Worm (Caenorhabditis elegans) whole organism, L3 larva: ENCODE data around the gene W02G9.3.
A peak's percentile ranks its signal among the peaks of the same experiment; 100 is the strongest.

ENCODE experiments used
- ZK546.5 ChIP-seq: sonication (generic microtip); optimal IDR thresholded peaks from 2 replicates; lab custom pipeline; 2017; ENCODE audit warnings: missing biosample characterization, missing genetic modification characterization
- ama-1 ChIP-seq: fragments of 150-350 bp; optimal IDR thresholded peaks from 2 replicates; lab custom pipeline; 2018
- ceh-28 ChIP-seq: fragments of 150-350 bp; optimal IDR thresholded peaks from 2 replicates; lab custom pipeline; 2014; ENCODE audit warnings: missing biosample characterization, missing genetic modification reagents, missing genetic modification characterization
- ceh-82 ChIP-seq: fragments of 150-350 bp; optimal IDR thresholded peaks from 2 replicates; lab custom pipeline; 2014; ENCODE audit warnings: missing biosample characterization, missing genetic modification characterization
- ceh-9 ChIP-seq: sonication (generic microtip); optimal IDR thresholded peaks from 2 replicates; lab custom pipeline; 2018; ENCODE audit warnings: missing biosample characterization, missing genetic modification characterization
- daf-12 ChIP-seq: fragments of 150-350 bp; optimal IDR thresholded peaks from 2 replicates; lab custom pipeline; 2014; ENCODE audit warnings: missing biosample characterization, missing genetic modification reagents, missing genetic modification characterization
- egl-5 ChIP-seq: fragments of 150-350 bp; optimal IDR thresholded peaks from 2 replicates; lab custom pipeline; 2017; ENCODE audit warnings: missing biosample characterization, missing genetic modification reagents, missing genetic modification characterization, inconsistent platforms
- elt-2 ChIP-seq: sonication (generic microtip); optimal IDR thresholded peaks from 2 replicates; lab custom pipeline; 2016; ENCODE audit warnings: missing genetic modification reagents, mild to moderate bottlenecking, missing genetic modification characterization, missing compliant biosample characterization
- elt-3 ChIP-seq, 3 experiments: fragments of 150-350 bp in 1 of 3; sonication (generic microtip) in 2 of 3; optimal IDR thresholded peaks; 2 replicates in 2 of 3; 4 replicates in 1 of 3; lab custom pipeline; 2014 to 2017; ENCODE audit warnings: missing biosample characterization in 3 of 3, missing genetic modification characterization in 3 of 3
- eor-1 ChIP-seq, 2 experiments: fragments of 150-350 bp; optimal IDR thresholded peaks; 2 replicates each; lab custom pipeline; 2014 to 2018; ENCODE audit warnings: missing biosample characterization in 2 of 2, missing genetic modification characterization in 2 of 2
- fkh-2 ChIP-seq: fragments of 150-350 bp; optimal IDR thresholded peaks from 2 replicates; lab custom pipeline; 2014; ENCODE audit warnings: missing biosample characterization, missing genetic modification reagents, missing genetic modification characterization
- hmg-11 ChIP-seq: sonication (generic microtip); optimal IDR thresholded peaks from 2 replicates; lab custom pipeline; 2016; ENCODE audit warnings: missing genetic modification characterization, missing compliant biosample characterization
- jun-1 ChIP-seq: fragments of 150-350 bp; optimal IDR thresholded peaks from 2 replicates; lab custom pipeline; 2014; ENCODE audit warnings: missing biosample characterization, missing genetic modification reagents, missing genetic modification characterization
- lin-15B ChIP-seq: fragments of 150-350 bp; optimal IDR thresholded peaks from 2 replicates; lab custom pipeline; 2014; ENCODE audit warnings: missing biosample characterization, missing genetic modification characterization
- lin-39 ChIP-seq: fragments of 150-350 bp; optimal IDR thresholded peaks from 2 replicates; lab custom pipeline; 2018; ENCODE audit warnings: missing biosample characterization, missing genetic modification reagents, missing genetic modification characterization
- lsy-12 ChIP-seq: sonication (generic microtip); optimal IDR thresholded peaks from 2 replicates; lab custom pipeline; 2016; ENCODE audit warnings: mild to moderate bottlenecking, missing genetic modification characterization, missing compliant biosample characterization
- mdl-1 ChIP-seq: fragments of 150-350 bp; optimal IDR thresholded peaks from 2 replicates; lab custom pipeline; 2014; ENCODE audit warnings: missing biosample characterization, missing genetic modification characterization
- mml-1 ChIP-seq: fragments of 150-350 bp; sonication (generic microtip); optimal IDR thresholded peaks from 3 replicates; lab custom pipeline; 2014; ENCODE audit warnings: missing biosample characterization, missing genetic modification characterization
- nfya-1 ChIP-seq: sonication (generic microtip); optimal IDR thresholded peaks from 2 replicates; lab custom pipeline; 2017; ENCODE audit warnings: missing genetic modification characterization, mild to moderate bottlenecking, missing compliant biosample characterization, antibody characterized with exemption, moderate library complexity; ENCODE audit not compliant: insufficient read depth
- nhr-11 ChIP-seq: fragments of 150-350 bp; optimal IDR thresholded peaks from 2 replicates; lab custom pipeline; 2014; ENCODE audit warnings: missing biosample characterization, missing genetic modification characterization
- nhr-23 ChIP-seq: fragments of 150-350 bp; optimal IDR thresholded peaks from 2 replicates; lab custom pipeline; 2014; ENCODE audit warnings: missing biosample characterization, missing genetic modification reagents, missing genetic modification characterization
- nhr-237 ChIP-seq: fragments of 150-350 bp; optimal IDR thresholded peaks from 2 replicates; lab custom pipeline; 2014; ENCODE audit warnings: missing biosample characterization, missing genetic modification characterization
- nhr-25 ChIP-seq: sonication (generic microtip); optimal IDR thresholded peaks from 2 replicates; lab custom pipeline; 2017; ENCODE audit warnings: missing biosample characterization, missing genetic modification characterization
- nhr-28 ChIP-seq: fragments of 150-350 bp; optimal IDR thresholded peaks from 2 replicates; lab custom pipeline; 2014; ENCODE audit warnings: missing biosample characterization, missing genetic modification characterization
- nhr-76 ChIP-seq: fragments of 150-350 bp; sonication (generic microtip); optimal IDR thresholded peaks from 5 replicates; lab custom pipeline; 2014; ENCODE audit warnings: missing biosample characterization, missing genetic modification characterization
- nhr-77 ChIP-seq: fragments of 150-350 bp; optimal IDR thresholded peaks from 2 replicates; lab custom pipeline; 2014; ENCODE audit warnings: missing biosample characterization, missing genetic modification characterization
- pha-4 ChIP-seq: fragments of 150-350 bp; optimal IDR thresholded peaks from 2 replicates; lab custom pipeline; 2014; ENCODE audit warnings: missing biosample characterization, missing genetic modification reagents, missing genetic modification characterization
- pqm-1 ChIP-seq: fragments of 150-350 bp; optimal IDR thresholded peaks from 2 replicates; lab custom pipeline; 2017; ENCODE audit warnings: missing biosample characterization, missing genetic modification characterization, inconsistent platforms
- sea-2 ChIP-seq: fragments of 150-350 bp; sonication (generic microtip); optimal IDR thresholded peaks from 4 replicates; lab custom pipeline; 2014; ENCODE audit warnings: missing biosample characterization, missing genetic modification reagents, missing genetic modification characterization
- skn-1 ChIP-seq: fragments of 150-350 bp; optimal IDR thresholded peaks from 2 replicates; lab custom pipeline; 2014; ENCODE audit warnings: missing biosample characterization, missing genetic modification characterization
- snpc-4 ChIP-seq: fragments of 150-350 bp; optimal IDR thresholded peaks from 2 replicates; lab custom pipeline; 2014; ENCODE audit warnings: missing biosample characterization, missing genetic modification characterization
- zag-1 ChIP-seq: fragments of 150-350 bp; optimal IDR thresholded peaks from 2 replicates; lab custom pipeline; 2014; ENCODE audit warnings: missing biosample characterization, missing genetic modification characterization
- ztf-4 ChIP-seq: fragments of 150-350 bp; optimal IDR thresholded peaks from 2 replicates; lab custom pipeline; 2014; ENCODE audit warnings: missing biosample characterization, missing genetic modification characterization

W02G9.3 gene

ce11 chrV:2664525-2665053, 8.2 kb upstream of the W02G9.3 start, which contains the start of gene ndx-2:
Gene ndx-2, minus strand, starts transcription at chrV:2665003.
- TF ChIP-seq ztf-4 (tag; lab: Kevin White, UChicago), result no peak
- peak; percentile 14 for TF ChIP-seq lsy-12 (tag; lab: Kevin White, UChicago)
- no peak for TF ChIP-seq daf-12 (tag; lab: Kevin White, UChicago)
- TF ChIP-seq, all 47 proteins: peak for 1

ce11 chrV:2666600-2666999, 6.2 kb upstream of the W02G9.3 start, which contains the start of gene W02G9.4:
Gene W02G9.4, plus strand, starts transcription at chrV:2666900.
- TF ChIP-seq nhr-237 (no peak), lin-15B (tag; lab: Kevin White, UChicago) (no peak), egl-5 (tag; lab: Kevin White, UChicago) (no peak), skn-1 (tag; lab: Kevin White, UChicago) (no peak), sea-2 (GFP tag; lab: Kevin White, UChicago) (no peak), zag-1 (tag; lab: Kevin White, UChicago) (no peak), pha-4 (tag; lab: Kevin White, UChicago) (no peak), eor-1 (tag; optimal IDR thresholded peaks at IDR 0.05; lab: Kevin White, UChicago) (no peak), ztf-4 (tag; lab: Kevin White, UChicago) (no peak), mml-1 (tag; lab: Kevin White, UChicago) (no peak), snpc-4 (no peak), mdl-1 (tag; lab: Kevin White, UChicago) (no peak), nhr-25 (tag; lab: Kevin White, UChicago) (no peak)

- TF ChIP-seq nfya-1 (tag; lab: Kevin White, UChicago) (peak; percentile 53), nhr-25 (tag; lab: Kevin White, UChicago) (peak; percentile 41), mdl-1 (tag; lab: Kevin White, UChicago) (no peak)
- TF ChIP-seq, all 47 proteins: peak for 2
These were observed 1.6 kb upstream of the W02G9.3 start, which contains the start of gene kel-8 for ce11 chrV:2671155-2671554. Gene kel-8, plus strand, starts transcription at chrV:2671455.

- peak; percentile 28 for TF ChIP-seq ama-1
- peak; percentile 21 for TF ChIP-seq jun-1
- no peak for TF ChIP-seq nhr-23 (tag; lab: Kevin White, UChicago)
- no peak for TF ChIP-seq daf-12 (tag; lab: Kevin White, UChicago)
- TF ChIP-seq sea-2 (GFP tag; lab: Kevin White, UChicago), result no peak
- peak; percentile 55 for TF ChIP-seq lin-39
- TF ChIP-seq nhr-28 (tag; lab: Kevin White, UChicago), result no peak
- peak; percentile 58 for TF ChIP-seq hmg-11
- TF ChIP-seq nhr-25 (tag; lab: Kevin White, UChicago), result peak; percentile 27
- no peak for TF ChIP-seq nhr-11 (tag; lab: Kevin White, UChicago)
- TF ChIP-seq elt-3 (tag; optimal IDR thresholded peaks at IDR 0.05; lab: Kevin White, UChicago), result no peak
- peak; percentile 53 for TF ChIP-seq nfya-1 (tag; lab: Kevin White, UChicago)
- peak; percentile 3 for TF ChIP-seq lsy-12 (tag; lab: Kevin White, UChicago)
- no peak for TF ChIP-seq ceh-28 (tag; lab: Kevin White, UChicago)
- peak; percentile 55 for TF ChIP-seq pha-4 (tag; lab: Kevin White, UChicago)
- TF ChIP-seq pqm-1, result no peak
- peak; percentile 7 for TF ChIP-seq elt-2 (tag; lab: Kevin White, UChicago)
- TF ChIP-seq ceh-9 (tag; lab: Kevin White, UChicago), result no peak
These were observed 1.0 kb downstream of the W02G9.3 start for ce11 chrV:2673807-2674206.

ce11 chrV:2675692-2676091, 2.9 kb downstream of the W02G9.3 start:
- TF ChIP-seq fkh-2 (no peak), nhr-76 (tag; lab: Kevin White, UChicago) (no peak), ztf-4 (tag; lab: Kevin White, UChicago) (no peak), elt-2 (tag; lab: Kevin White, UChicago) (no peak), jun-1 (no peak), pha-4 (tag; lab: Kevin White, UChicago) (no peak), lsy-12 (tag; lab: Kevin White, UChicago) (no peak), nhr-237 (no peak), skn-1 (tag; lab: Kevin White, UChicago) (no peak), nhr-25 (tag; lab: Kevin White, UChicago) (no peak), ceh-82 (no peak), mml-1 (tag; lab: Kevin White, UChicago) (no peak), nhr-77 (tag; lab: Kevin White, UChicago) (no peak), lin-15B (tag; lab: Kevin White, UChicago) (no peak), ZK546.5 (no peak), sea-2 (GFP tag; lab: Kevin White, UChicago) (no peak)
- TF ChIP-seq, all 47 proteins: peak for 0
